Worm (Caenorhabditis elegans): ENCODE measurements around the gene T05B4.8.

ce11 chrV:4125552-4126084 is 9.6 kb upstream of the T05B4.8 start, which contains the start of gene T05B4.12:
- TF ChIP-seq alr-1 (tag; optimal IDR thresholded peaks at IDR 0.05) = no peak
- TF ChIP-seq skn-1 (tag; optimal IDR thresholded peaks at IDR 0.05) = no peak
- TF ChIP-seq ama-1 (optimal IDR thresholded peaks at IDR 0.05) = no peak
- TF ChIP-seq unc-62 (GFP tag; optimal IDR thresholded peaks at IDR 0.05) = no peak
